Worm (Caenorhabditis elegans): ENCODE results near the gene F11C1.7.
A peak's percentile ranks its signal among the peaks of the same experiment; 100 is the strongest.

F11C1.7 gene

DNA sequence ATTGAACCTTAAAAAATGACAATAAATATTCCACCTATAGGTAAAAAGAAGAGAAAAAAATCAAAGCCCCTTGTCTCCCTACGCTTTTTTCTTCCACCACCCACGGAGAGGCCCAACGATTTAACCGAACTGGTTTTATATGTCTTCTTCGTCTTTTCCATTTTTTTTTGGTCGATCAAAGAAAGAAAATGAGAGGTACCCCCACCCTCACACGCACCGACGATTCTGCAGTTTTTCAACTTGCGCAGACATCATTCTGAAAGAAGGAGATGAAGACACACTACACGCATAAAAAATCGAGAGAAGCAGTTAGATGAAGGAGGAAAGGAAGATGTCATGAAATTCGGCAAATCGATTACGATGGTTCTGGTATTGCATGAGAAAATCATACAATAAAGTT is 25.2 kb downstream of the F11C1.7 start (continued):
- TF ChIP-seq aly-2 (tag; optimal IDR thresholded peaks at IDR 0.05): no peak
- TF ChIP-seq mdl-1 (tag; optimal IDR thresholded peaks at IDR 0.05): no peak
- TF ChIP-seq sptf-1 (tag; optimal IDR thresholded peaks at IDR 0.05): no peak
- TF ChIP-seq F16B12.6 (tag; optimal IDR thresholded peaks at IDR 0.05): no peak
- no peak for TF ChIP-seq fkh-8 (tag; optimal IDR thresholded peaks at IDR 0.05)
- no peak for TF ChIP-seq pag-3 (tag; optimal IDR thresholded peaks at IDR 0.05; ENCODE audit: borderline replicate concordance, insufficient read depth)
- TF ChIP-seq nhr-85 (tag): peak; percentile 86
- no peak for TF ChIP-seq unc-30 (tag; optimal IDR thresholded peaks at IDR 0.05)
- no peak for TF ChIP-seq dpl-1 (GFP tag; optimal IDR thresholded peaks at IDR 0.05)
- no peak for TF ChIP-seq ceh-88 (GFP tag; IDR thresholded peaks at IDR 0.05)
- no peak for TF ChIP-seq swsn-7 (tag; optimal IDR thresholded peaks at IDR 0.05)
- TF ChIP-seq ets-5 (GFP tag; IDR thresholded peaks at IDR 0.05): no peak

DNA sequence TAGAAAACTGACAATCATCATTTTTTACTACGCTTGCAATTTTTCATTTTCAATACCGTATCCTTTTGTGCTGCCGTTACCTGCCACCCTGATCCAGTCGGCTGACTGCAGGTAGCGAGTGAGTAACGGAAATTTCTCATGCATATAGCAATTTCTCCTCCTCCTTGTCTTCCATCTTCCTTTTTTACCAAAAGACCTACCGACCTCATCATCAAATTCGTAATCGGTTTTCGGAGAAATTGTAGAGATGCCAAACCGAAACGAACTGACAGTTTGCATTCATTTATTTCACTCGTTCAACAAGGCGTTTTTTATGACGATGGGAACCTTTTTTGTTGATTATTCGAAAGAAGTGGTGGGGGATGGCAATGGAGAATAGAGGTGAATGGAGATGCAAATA is 27.1 kb downstream of the F11C1.7 start:
- TF ChIP-seq blmp-1 (tag; optimal IDR thresholded peaks at IDR 0.05) (peak; percentile 37), efl-1 (optimal IDR thresholded peaks at IDR 0.05) (no peak), efl-1 (GFP tag; optimal IDR thresholded peaks at IDR 0.05 in 1 of 2) (no peak), zip-4 (GFP tag; optimal IDR thresholded peaks at IDR 0.05) (no peak), nhr-76 (tag; optimal IDR thresholded peaks at IDR 0.05) (no peak), fkh-10 (GFP tag; optimal IDR thresholded peaks at IDR 0.05) (no peak), nhr-85 (tag) (peak; percentile 72), nhr-237 (tag; optimal IDR thresholded peaks at IDR 0.05) (no peak), dpl-1 (GFP tag; optimal IDR thresholded peaks at IDR 0.05) (no peak), lin-14 (GFP tag; optimal IDR thresholded peaks at IDR 0.05) (peak; percentile 14), mab-9 (GFP tag; IDR thresholded peaks at IDR 0.05) (no peak), snpc-4 (tag; optimal IDR thresholded peaks at IDR 0.05) (no peak), mep-1 (tag; optimal IDR thresholded peaks at IDR 0.05) (peak; percentile 12)

DNA sequence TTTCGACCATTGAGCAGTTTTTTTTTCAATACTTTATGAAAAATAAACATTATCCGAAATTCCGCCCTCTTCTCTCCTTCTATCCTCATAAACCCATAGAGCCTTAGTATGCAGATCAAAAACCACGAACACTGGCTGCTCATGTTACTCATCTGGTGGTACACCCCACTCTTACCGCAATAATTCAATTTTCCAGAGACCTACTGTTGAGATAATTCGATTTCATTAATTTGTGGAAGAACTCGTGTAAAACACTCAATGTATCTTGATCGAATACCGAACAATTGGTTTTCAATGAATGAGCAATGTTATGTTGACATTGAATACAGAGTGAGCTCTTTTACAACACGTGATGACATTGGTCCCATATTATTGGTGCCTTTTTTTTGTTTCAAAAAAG is 32.3 kb downstream of the F11C1.7 start:
- TF ChIP-seq nhr-11 (tag; optimal IDR thresholded peaks at IDR 0.05) (no peak), lin-14 (GFP tag; optimal IDR thresholded peaks at IDR 0.05) (peak; percentile 3)

DNA sequence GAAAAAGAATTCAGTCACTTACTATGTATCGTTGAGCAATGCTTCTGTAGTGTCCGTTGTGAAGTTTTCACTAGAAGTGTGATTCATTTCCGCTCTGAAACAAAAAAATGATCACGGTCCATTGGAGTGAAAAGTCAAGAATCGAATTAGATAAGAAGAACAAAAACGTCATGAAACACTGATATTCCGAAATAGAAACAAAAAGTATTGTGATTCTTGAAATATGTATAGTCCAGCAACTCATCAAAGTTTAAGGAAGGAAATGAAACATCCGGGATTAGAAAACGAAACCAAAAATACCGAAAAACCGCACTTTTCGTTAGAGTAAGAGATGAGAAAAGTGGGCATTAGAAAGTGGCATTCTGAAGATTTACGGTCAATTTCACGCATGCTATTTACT is 43.5 kb downstream of the F11C1.7 start, which contains the start of gene npr-10:
Gene npr-10, minus strand, starts transcription at position 101 of the 400 bp plus-strand sequence.
- TF ChIP-seq nhr-47 (tag; optimal IDR thresholded peaks at IDR 0.05): peak; percentile 2
- peak; percentile 45 for TF ChIP-seq fkh-8 (tag; optimal IDR thresholded peaks at IDR 0.05)
- peak; percentile 15 for TF ChIP-seq nhr-71 (tag; optimal IDR thresholded peaks at IDR 0.05)
- no peak for TF ChIP-seq ceh-82 (tag; optimal IDR thresholded peaks at IDR 0.05)
- no peak for TF ChIP-seq lir-3 (tag; optimal IDR thresholded peaks at IDR 0.05; ENCODE audit: poor library complexity)
- no peak for TF ChIP-seq zip-4 (GFP tag; optimal IDR thresholded peaks at IDR 0.05)
- peak; percentile 14 for TF ChIP-seq sox-4 (tag; optimal IDR thresholded peaks at IDR 0.05)

DNA sequence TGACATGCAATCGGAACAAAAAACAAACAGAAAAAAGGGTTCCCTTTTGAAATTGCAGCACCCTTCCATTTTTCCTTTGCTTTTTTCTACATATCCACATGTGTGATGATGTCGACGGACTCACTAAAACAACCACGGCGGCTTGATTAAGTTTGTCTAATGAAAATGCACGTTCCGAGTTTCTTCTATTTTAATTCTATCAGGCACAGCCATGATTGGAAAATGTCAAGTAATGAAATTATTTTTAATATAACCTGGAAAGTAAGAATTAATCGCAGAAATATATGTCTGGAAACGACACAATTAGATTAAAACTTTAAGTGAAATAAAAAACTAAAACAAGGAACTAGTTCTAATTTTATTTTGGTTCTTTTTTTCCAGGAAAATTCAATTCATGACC is 44.7 kb downstream of the F11C1.7 start:
- TF ChIP-seq C34B4.2 (tag; optimal IDR thresholded peaks at IDR 0.05) (no peak), nhr-47 (tag; optimal IDR thresholded peaks at IDR 0.05) (peak; percentile 36), efl-1 (optimal IDR thresholded peaks at IDR 0.05) (no peak), efl-1 (GFP tag; optimal IDR thresholded peaks at IDR 0.05 in 1 of 2) (peak in 1 of 2 experiments; percentile 54), lin-14 (GFP tag; optimal IDR thresholded peaks at IDR 0.05) (peak; percentile 5)

DNA sequence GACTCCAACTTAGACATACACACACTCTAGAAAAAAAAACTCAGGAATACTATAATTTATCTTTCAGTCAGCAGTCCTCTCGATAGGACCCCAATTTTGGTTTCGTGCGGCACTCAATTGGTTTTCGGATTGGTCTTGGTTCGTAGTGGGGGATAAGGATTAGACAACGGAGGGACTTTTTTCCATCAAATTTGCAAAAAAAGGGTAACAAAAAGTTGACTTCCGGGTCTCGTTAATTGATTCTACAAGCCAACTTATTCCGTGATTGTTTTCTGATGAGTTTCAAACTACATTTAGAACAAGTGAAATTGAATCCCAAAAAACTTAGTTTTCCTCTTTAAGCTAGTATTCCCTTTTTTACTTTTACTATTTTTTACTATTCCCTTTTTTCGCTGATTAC is 45.2 kb downstream of the F11C1.7 start:
- TF ChIP-seq tbx-2 (tag; optimal IDR thresholded peaks at IDR 0.05) (peak; percentile 53), zag-1 (tag; optimal IDR thresholded peaks at IDR 0.05) (no peak)

Data from whole organism, L1 larva.